Fruit fly (Drosophila melanogaster): Measurements from ENCODE around the gene qjt.
A peak's percentile ranks its signal among the peaks of the same experiment; 100 is the strongest.

qjt gene

dm6 chr3L:17438872-17439495 is 39.9 kb upstream of the qjt start, which contains the start of gene CG18265:
TSS of gene CG18265 (plus strand) at chr3L:17439401.
- TF ChIP-seq kay (GFP tag; ENCODE audit: borderline replicate concordance) (no peak), CG14711 (tag; optimal IDR thresholded peaks at IDR 0.05) (no peak), Crg-1 (GFP tag; optimal IDR thresholded peaks at IDR 0.05) (no peak), CG5204 (GFP tag; optimal IDR thresholded peaks at IDR 0.05) (no peak), CG12768 (GFP tag; optimal IDR thresholded peaks at IDR 0.05) (no peak), Hr96 (GFP tag; optimal IDR thresholded peaks at IDR 0.05) (no peak), CG7045 (GFP tag; optimal IDR thresholded peaks at IDR 0.05) (no peak), Mnt (GFP tag; optimal IDR thresholded peaks at IDR 0.05) (no peak), CG11617 (GFP tag; optimal IDR thresholded peaks at IDR 0.05) (no peak), cic (GFP tag; optimal IDR thresholded peaks at IDR 0.05) (no peak), bab1 (GFP tag; optimal IDR thresholded peaks at IDR 0.05) (no peak)

- no peak for TF ChIP-seq Clk (GFP tag; optimal IDR thresholded peaks at IDR 0.05)
- TF ChIP-seq kay (GFP tag; ENCODE audit: borderline replicate concordance): no peak
- no peak for TF ChIP-seq CG5204 (GFP tag; optimal IDR thresholded peaks at IDR 0.05)
- no peak for TF ChIP-seq pad (GFP tag; optimal IDR thresholded peaks at IDR 0.05)
- no peak for TF ChIP-seq cnc (optimal IDR thresholded peaks at IDR 0.05)
- TF ChIP-seq Hr96 (GFP tag; optimal IDR thresholded peaks at IDR 0.05): no peak
- TF ChIP-seq toe (GFP tag; optimal IDR thresholded peaks at IDR 0.05): no peak
- TF ChIP-seq CG1620 (GFP tag; optimal IDR thresholded peaks at IDR 0.05): no peak
- no peak for TF ChIP-seq CG7045 (GFP tag; optimal IDR thresholded peaks at IDR 0.05)
- no peak for TF ChIP-seq CG14711 (tag; optimal IDR thresholded peaks at IDR 0.05)
- no peak for TF ChIP-seq CG12768 (GFP tag; optimal IDR thresholded peaks at IDR 0.05)
- TF ChIP-seq CG33017 (tag; optimal IDR thresholded peaks at IDR 0.05): no peak
- no peak for TF ChIP-seq ovo (GFP tag; optimal IDR thresholded peaks at IDR 0.05)
- no peak for TF ChIP-seq CG7101 (tag; optimal IDR thresholded peaks at IDR 0.05)
- no peak for TF ChIP-seq Mnt (GFP tag; optimal IDR thresholded peaks at IDR 0.05)
- no peak for TF ChIP-seq cic (GFP tag; optimal IDR thresholded peaks at IDR 0.05)
- no peak for TF ChIP-seq tj (GFP tag; optimal IDR thresholded peaks at IDR 0.05)
- no peak for TF ChIP-seq bab1 (GFP tag; optimal IDR thresholded peaks at IDR 0.05)
- TF ChIP-seq CG11617 (GFP tag; optimal IDR thresholded peaks at IDR 0.05): no peak
These were observed 37.3 kb upstream of the qjt start for dm6 chr3L:17441602-17442001.

- TF ChIP-seq Mnt (GFP tag; optimal IDR thresholded peaks at IDR 0.05) (no peak), bab1 (GFP tag; optimal IDR thresholded peaks at IDR 0.05) (no peak), CG5204 (GFP tag; optimal IDR thresholded peaks at IDR 0.05) (no peak), Hr96 (GFP tag; optimal IDR thresholded peaks at IDR 0.05) (no peak), Clk (GFP tag; optimal IDR thresholded peaks at IDR 0.05) (no peak), ovo (GFP tag; optimal IDR thresholded peaks at IDR 0.05) (no peak), cic (GFP tag; optimal IDR thresholded peaks at IDR 0.05) (no peak), cnc (optimal IDR thresholded peaks at IDR 0.05) (no peak), pad (GFP tag; optimal IDR thresholded peaks at IDR 0.05) (no peak), tj (GFP tag; optimal IDR thresholded peaks at IDR 0.05) (no peak), CG11617 (GFP tag; optimal IDR thresholded peaks at IDR 0.05) (no peak), CG12768 (GFP tag; optimal IDR thresholded peaks at IDR 0.05) (no peak), CG7101 (tag; optimal IDR thresholded peaks at IDR 0.05) (no peak), CG14711 (tag; optimal IDR thresholded peaks at IDR 0.05) (no peak)
These were observed 34.3 kb upstream of the qjt start for dm6 chr3L:17444569-17444968.

- TF ChIP-seq cic (GFP tag; optimal IDR thresholded peaks at IDR 0.05) (no peak), Mnt (GFP tag; optimal IDR thresholded peaks at IDR 0.05) (no peak), CG33017 (tag; optimal IDR thresholded peaks at IDR 0.05) (no peak), cnc (optimal IDR thresholded peaks at IDR 0.05) (no peak), CG7045 (GFP tag; optimal IDR thresholded peaks at IDR 0.05) (no peak), CG14711 (tag; optimal IDR thresholded peaks at IDR 0.05) (no peak), tj (GFP tag; optimal IDR thresholded peaks at IDR 0.05) (no peak), CG12768 (GFP tag; optimal IDR thresholded peaks at IDR 0.05) (no peak), ovo (GFP tag; optimal IDR thresholded peaks at IDR 0.05) (no peak), Crg-1 (GFP tag; optimal IDR thresholded peaks at IDR 0.05) (no peak), CG1620 (GFP tag; optimal IDR thresholded peaks at IDR 0.05) (no peak), CG5204 (GFP tag; optimal IDR thresholded peaks at IDR 0.05) (no peak)
These were observed 33.1 kb upstream of the qjt start for dm6 chr3L:17445629-17446431.

- no peak for TF ChIP-seq Clk (GFP tag; optimal IDR thresholded peaks at IDR 0.05)
- peak; percentile 5 for TF ChIP-seq kay (GFP tag; ENCODE audit: borderline replicate concordance)
These were observed 31.0 kb upstream of the qjt start for dm6 chr3L:17447881-17448280.

- TF ChIP-seq CG7045 (GFP tag; optimal IDR thresholded peaks at IDR 0.05) (no peak), pad (GFP tag; optimal IDR thresholded peaks at IDR 0.05) (no peak)
These were observed 21.1 kb upstream of the qjt start for dm6 chr3L:17457695-17458242.

All from whole organism, adult.